Worm (Caenorhabditis elegans) whole organism, young adult: ENCODE data around the gene srh-217.

ENCODE experiments used
- B0019.2 ChIP-seq: fragments of 200-800 bp; sonication (Bioruptor generic); conservative IDR thresholded peaks from 2 replicates; pipeline ENCODE4 v1.3.6; 2022; ENCODE audit warnings: missing genetic modification reagents, missing genetic modification characterization, missing compliant biosample characterization
- B0035.1 ChIP-seq: sonication (generic microtip); optimal IDR thresholded peaks from 2 replicates; lab custom pipeline; 2016; ENCODE audit warnings: missing genetic modification characterization, mild to moderate bottlenecking, missing compliant biosample characterization, missing genotype, missing genetic modification reagents
- B0261.1 ChIP-seq: sonication (generic microtip); optimal IDR thresholded peaks from 2 replicates; lab custom pipeline; 2016; ENCODE audit warnings: mild to moderate bottlenecking, missing genetic modification characterization, moderate library complexity, missing compliant biosample characterization
- C06A6.2 ChIP-seq: fragments of 200-800 bp; sonication (Bioruptor generic); conservative IDR thresholded peaks from 2 replicates; pipeline ENCODE4 v1.3.6; 2022; ENCODE audit warnings: missing genetic modification characterization, missing compliant biosample characterization
- F22D6.2 ChIP-seq: sonication (generic microtip); optimal IDR thresholded peaks from 2 replicates; lab custom pipeline; 2016; ENCODE audit warnings: mild to moderate bottlenecking, missing genetic modification characterization, missing compliant biosample characterization
- F23B12.7 ChIP-seq: sonication (generic microtip); optimal IDR thresholded peaks from 2 replicates; lab custom pipeline; 2017; ENCODE audit warnings: missing genetic modification characterization, mild to moderate bottlenecking, missing compliant biosample characterization, antibody characterized with exemption, moderate library complexity; ENCODE audit not compliant: insufficient read depth
- F33H1.4 ChIP-seq: fragments of 200-800 bp; sonication (Bioruptor generic); IDR thresholded peaks from 2 replicates; pipeline ENCODE4 v1.3.6; 2022; ENCODE audit warnings: missing genetic modification reagents, missing genetic modification characterization, missing compliant biosample characterization
- F49E8.2 ChIP-seq: sonication (generic microtip); optimal IDR thresholded peaks from 3 replicates; lab custom pipeline; 2017; ENCODE audit warnings: missing genetic modification characterization, mild to moderate bottlenecking, missing compliant biosample characterization, antibody characterized with exemption, moderate library complexity; ENCODE audit not compliant: insufficient read depth
- F52B5.7 ChIP-seq: sonication (generic microtip); optimal IDR thresholded peaks from 2 replicates; lab custom pipeline; 2016; ENCODE audit warnings: mild to moderate bottlenecking, missing genetic modification characterization, missing compliant biosample characterization
- F55B11.4 ChIP-seq: sonication (generic microtip); optimal IDR thresholded peaks from 2 replicates; lab custom pipeline; 2016; ENCODE audit warnings: missing compliant biosample characterization, missing genetic modification characterization, borderline replicate concordance; ENCODE audit not compliant: insufficient read depth
- F57C9.4 ChIP-seq: sonication (generic microtip); optimal IDR thresholded peaks from 2 replicates; lab custom pipeline; 2017; ENCODE audit warnings: mild to moderate bottlenecking, missing genetic modification characterization, missing compliant biosample characterization
- K11D2.4 ChIP-seq: fragments of 200-800 bp; sonication (Bioruptor generic); IDR thresholded peaks from 2 replicates; pipeline ENCODE4 v1.3.6; 2022; ENCODE audit warnings: missing genetic modification reagents, missing genetic modification characterization, missing compliant biosample characterization
- K12H6.12 ChIP-seq: fragments of 200-800 bp; sonication (Bioruptor generic); optimal IDR thresholded peaks from 2 replicates; lab custom pipeline; 2018; ENCODE audit warnings: mild to moderate bottlenecking, missing genetic modification characterization, missing compliant biosample characterization
- T07F8.4 ChIP-seq: sonication (generic microtip); optimal IDR thresholded peaks from 2 replicates; lab custom pipeline; 2016; ENCODE audit warnings: mild to moderate bottlenecking, missing genetic modification characterization, moderate library complexity, missing compliant biosample characterization
- Y67H2A.10 ChIP-seq: fragments of 200-800 bp; sonication (Bioruptor generic); conservative IDR thresholded peaks from 2 replicates; pipeline ENCODE4 v1.3.6; 2022; ENCODE audit warnings: missing genetic modification reagents, missing genetic modification characterization, missing compliant biosample characterization
- Y95B8A.8 ChIP-seq: fragments of 200-800 bp; sonication (Bioruptor generic); IDR thresholded peaks from 2 replicates; pipeline ENCODE4 v1.3.6; 2022; ENCODE audit warnings: missing genetic modification reagents, missing genetic modification characterization, missing compliant biosample characterization
- ama-1 ChIP-seq, 3 experiments: fragments of 150-350 bp in 1 of 3; sonication (generic microtip) in 2 of 3; optimal IDR thresholded peaks; 2 replicates each; lab custom pipeline; 2014 to 2018; ENCODE audit warnings: missing biosample characterization in 2 of 3, missing genetic modification characterization in 2 of 3, missing genetic modification reagents in 2 of 3
- attf-3 ChIP-seq: fragments of 200-800 bp; sonication (Bioruptor generic); conservative IDR thresholded peaks from 2 replicates; pipeline ENCODE4 v1.3.6; 2022; ENCODE audit warnings: missing genetic modification reagents, missing genetic modification characterization, missing compliant biosample characterization
- bed-2 ChIP-seq: fragments of 200-800 bp; sonication (Bioruptor generic); IDR thresholded peaks from 2 replicates; pipeline ENCODE4 v1.3.6; 2022; ENCODE audit warnings: missing genetic modification reagents, missing genetic modification characterization, missing compliant biosample characterization
- ceh-27 ChIP-seq: fragments of 200-800 bp; sonication (Bioruptor generic); optimal IDR thresholded peaks from 2 replicates; lab custom pipeline; 2018; ENCODE audit warnings: mild to moderate bottlenecking, missing genetic modification characterization, moderate library complexity, missing compliant biosample characterization
- ceh-40 ChIP-seq: fragments of 200-800 bp; sonication (Bioruptor generic); IDR thresholded peaks from 2 replicates; pipeline ENCODE4 v1.3.6; 2022; ENCODE audit warnings: missing genetic modification characterization, missing compliant biosample characterization
- ceh-79 ChIP-seq: sonication (generic microtip); optimal IDR thresholded peaks from 2 replicates; lab custom pipeline; 2017; ENCODE audit warnings: mild to moderate bottlenecking, missing genetic modification characterization, missing compliant biosample characterization
- dpl-1 ChIP-seq: fragments of 150-350 bp; optimal IDR thresholded peaks from 2 replicates; lab custom pipeline; 2014; ENCODE audit warnings: missing biosample characterization, missing genetic modification reagents, missing genetic modification characterization
- egl-44 ChIP-seq: fragments of 200-800 bp; sonication (Bioruptor generic); IDR thresholded peaks from 2 replicates; pipeline ENCODE4 v1.3.6; 2022; ENCODE audit warnings: missing genetic modification reagents, missing genetic modification characterization, missing compliant biosample characterization
- fkh-3 ChIP-seq: sonication (generic microtip); optimal IDR thresholded peaks from 2 replicates; lab custom pipeline; 2016; ENCODE audit warnings: mild to moderate bottlenecking, missing genetic modification characterization, missing compliant biosample characterization
- hsf-1 ChIP-seq: fragments of 200-800 bp; sonication (Bioruptor generic); IDR thresholded peaks from 2 replicates; pipeline ENCODE4 v1.3.6; 2022; ENCODE audit warnings: missing genetic modification reagents, missing genetic modification characterization, missing compliant biosample characterization
- let-526 ChIP-seq: fragments of 200-800 bp; sonication (Bioruptor generic); IDR thresholded peaks from 2 replicates; pipeline ENCODE4 v1.3.6; 2022; ENCODE audit warnings: missing genetic modification reagents, missing genetic modification characterization, missing compliant biosample characterization
- lin-26 ChIP-seq: fragments of 200-800 bp; sonication (Bioruptor generic); IDR thresholded peaks from 2 replicates; pipeline ENCODE4 v1.3.6; 2022; ENCODE audit warnings: missing genetic modification reagents, missing genetic modification characterization, missing compliant biosample characterization
- lin-54 ChIP-seq: fragments of 200-800 bp; sonication (Bioruptor generic); optimal IDR thresholded peaks from 2 replicates; lab custom pipeline; 2018; ENCODE audit warnings: mild to moderate bottlenecking, missing genetic modification characterization, missing compliant biosample characterization
- lsl-1 ChIP-seq: fragments of 200-800 bp; sonication (Bioruptor generic); optimal IDR thresholded peaks from 2 replicates; lab custom pipeline; 2018; ENCODE audit warnings: mild to moderate bottlenecking, missing genetic modification characterization, moderate library complexity, missing compliant biosample characterization
- lsy-27 ChIP-seq: sonication (generic microtip); optimal IDR thresholded peaks from 2 replicates; lab custom pipeline; 2017; ENCODE audit warnings: missing genetic modification characterization, mild to moderate bottlenecking, missing compliant biosample characterization, antibody characterized with exemption, missing genotype, borderline replicate concordance; ENCODE audit not compliant: insufficient read depth
- madf-10 ChIP-seq: sonication (generic microtip); optimal IDR thresholded peaks from 2 replicates; lab custom pipeline; 2016; ENCODE audit warnings: mild to moderate bottlenecking, missing genetic modification characterization, missing compliant biosample characterization
- madf-3 ChIP-seq: fragments of 200-800 bp; sonication (Bioruptor generic); IDR thresholded peaks from 2 replicates; pipeline ENCODE4 v1.3.6; 2022; ENCODE audit warnings: missing genetic modification reagents, missing genetic modification characterization, missing compliant biosample characterization
- madf-6 ChIP-seq: fragments of 200-800 bp; sonication (Bioruptor generic); IDR thresholded peaks from 2 replicates; pipeline ENCODE4 v1.3.6; 2022; ENCODE audit warnings: missing genetic modification reagents, missing genetic modification characterization, missing compliant biosample characterization
- mcd-1 ChIP-seq: fragments of 200-800 bp; sonication (Bioruptor generic); IDR thresholded peaks from 2 replicates; pipeline ENCODE4 v1.3.6; 2022; ENCODE audit warnings: missing genetic modification reagents, missing genetic modification characterization, missing compliant biosample characterization
- mes-4 ChIP-seq: sonication (generic microtip); optimal IDR thresholded peaks from 2 replicates; lab custom pipeline; 2016; ENCODE audit warnings: missing genotype, missing genetic modification characterization, missing compliant biosample characterization
- mxl-1 ChIP-seq: sonication (generic microtip); optimal IDR thresholded peaks from 2 replicates; lab custom pipeline; 2016; ENCODE audit warnings: missing genetic modification characterization, missing compliant biosample characterization
- nfyb-1 ChIP-seq: fragments of 200-800 bp; sonication (Bioruptor generic); IDR thresholded peaks from 2 replicates; pipeline ENCODE4 v1.3.6; 2022; ENCODE audit warnings: missing genetic modification reagents, missing genetic modification characterization, missing compliant biosample characterization
- nhr-179 ChIP-seq: sonication (generic microtip); optimal IDR thresholded peaks from 2 replicates; lab custom pipeline; 2016; ENCODE audit warnings: mild to moderate bottlenecking, missing genetic modification characterization, missing compliant biosample characterization
- nhr-27 ChIP-seq: fragments of 200-800 bp; sonication (Bioruptor generic); optimal IDR thresholded peaks from 2 replicates; lab custom pipeline; 2018; ENCODE audit warnings: mild to moderate bottlenecking, missing genetic modification characterization, moderate library complexity, missing compliant biosample characterization
- nhr-90 ChIP-seq: sonication (generic microtip); optimal IDR thresholded peaks from 2 replicates; lab custom pipeline; 2016; ENCODE audit warnings: missing genotype, mild to moderate bottlenecking, missing genetic modification characterization, missing compliant biosample characterization
- snpc-4 ChIP-seq, 5 experiments: fragments of 150-350 bp in 1 of 5; sonication (generic microtip) in 4 of 5; optimal IDR thresholded peaks; 2 replicates each; lab custom pipeline; 2014 to 2018; ENCODE audit warnings: missing genetic modification characterization in 5 of 5, missing biosample characterization in 3 of 5, antibody characterized with exemption in 2 of 5, mild to moderate bottlenecking in 2 of 5, missing compliant biosample characterization in 2 of 5, missing genotype in 2 of 5, moderate library complexity in 2 of 5, missing genetic modification reagents in 1 of 5
- somi-1 ChIP-seq: fragments of 200-800 bp; sonication (Bioruptor generic); optimal IDR thresholded peaks from 2 replicates; lab custom pipeline; 2018; ENCODE audit warnings: mild to moderate bottlenecking, missing genetic modification characterization, missing compliant biosample characterization
- unc-130 ChIP-seq: sonication (generic microtip); optimal IDR thresholded peaks from 2 replicates; lab custom pipeline; 2016; ENCODE audit warnings: missing genetic modification reagents, missing genetic modification characterization, missing compliant biosample characterization
- zfh-2 ChIP-seq: fragments of 200-800 bp; sonication (Bioruptor generic); conservative IDR thresholded peaks from 2 replicates; pipeline ENCODE4 v1.3.6; 2022; ENCODE audit warnings: missing genetic modification reagents, missing genetic modification characterization, missing compliant biosample characterization
- ztf-22 ChIP-seq: fragments of 200-800 bp; sonication (Bioruptor generic); optimal IDR thresholded peaks from 2 replicates; lab custom pipeline; 2018; ENCODE audit warnings: mild to moderate bottlenecking, missing genetic modification characterization, moderate library complexity, missing compliant biosample characterization
- ztf-25 ChIP-seq: fragments of 200-800 bp; sonication (Bioruptor generic); IDR thresholded peaks from 2 replicates; pipeline ENCODE4 v1.3.6; 2022; ENCODE audit warnings: missing genetic modification reagents, missing genetic modification characterization, missing compliant biosample characterization
- ztf-28 ChIP-seq: fragments of 200-800 bp; sonication (Bioruptor generic); IDR thresholded peaks from 2 replicates; pipeline ENCODE4 v1.3.6; 2022; ENCODE audit warnings: missing genetic modification reagents, missing genetic modification characterization, missing compliant biosample characterization

Gene srh-217

ce11 chrV:20234439-20234838 is 39.1 kb upstream of the srh-217 start (continued):
- TF ChIP-seq somi-1 (GFP tag; lab: Kevin White, UChicago) (no peak), egl-44 (no peak), B0261.1 (tag; lab: Kevin White, UChicago) (peak; percentile 27), Y67H2A.10 (no peak), lsl-1 (no peak), F22D6.2 (tag; lab: Kevin White, UChicago) (no peak), snpc-4 (GFP tag; optimal IDR thresholded peaks at IDR 0.05; lab: Kevin White, UChicago) (no peak), snpc-4 (tag; optimal IDR thresholded peaks at IDR 0.05; lab: Kevin White, UChicago) (no peak), ceh-79 (tag; lab: Kevin White, UChicago) (no peak), fkh-3 (tag; lab: Kevin White, UChicago) (no peak), ceh-27 (no peak), hsf-1 (GFP tag; lab: Robert Waterston, UW) (no peak), bed-2 (GFP tag; lab: Robert Waterston, UW) (no peak), ztf-22 (GFP tag; lab: Kevin White, UChicago) (no peak), nhr-179 (tag; lab: Kevin White, UChicago) (no peak), unc-130 (GFP tag; lab: Kevin White, UChicago) (no peak), lin-54 (GFP tag; lab: Kevin White, UChicago) (no peak), let-526 (no peak), nhr-27 (tag; lab: Kevin White, UChicago) (no peak), ama-1 (optimal IDR thresholded peaks at IDR 0.05; lab: Kevin White, UChicago) (no peak), ama-1 (GFP tag; optimal IDR thresholded peaks at IDR 0.05; lab: Kevin White, UChicago) (no peak), nhr-90 (no peak), F55B11.4 (tag; lab: Kevin White, UChicago) (no peak), B0019.2 (GFP tag; lab: Robert Waterston, UW) (no peak), ztf-25 (GFP tag; lab: Robert Waterston, UW) (0 out of 2 replicates have a peak, but pooled peaks have one; percentile 5), mcd-1 (GFP tag; lab: Robert Waterston, UW) (no peak), C06A6.2 (GFP tag; lab: Robert Waterston, UW) (no peak), F23B12.7 (tag; lab: Kevin White, UChicago) (no peak), madf-10 (no peak), ztf-28 (GFP tag; lab: Robert Waterston, UW) (no peak), nfyb-1 (peak; percentile 50), madf-6 (peak; percentile 34; the same call in 1 of the 2 replicates), F52B5.7 (tag; lab: Kevin White, UChicago) (peak; percentile 4), dpl-1 (GFP tag; lab: Kevin White, UChicago) (no peak), K11D2.4 (no peak), F33H1.4 (GFP tag; lab: Robert Waterston, UW) (no peak), Y95B8A.8 (GFP tag; lab: Robert Waterston, UW) (no peak), F57C9.4 (tag; lab: Kevin White, UChicago) (no peak), zfh-2 (GFP tag; lab: Robert Waterston, UW) (no peak), lsy-27 (tag; lab: Kevin White, UChicago) (no peak), T07F8.4 (no peak), K12H6.12 (tag; lab: Kevin White, UChicago) (no peak), mes-4 (tag; lab: Kevin White, UChicago) (no peak), B0035.1 (no peak), attf-3 (GFP tag; lab: Robert Waterston, UW) (no peak), mxl-1 (no peak), F49E8.2 (no peak), lin-26 (peak; percentile 42; the same call in 1 of the 2 replicates), ceh-40 (GFP tag; lab: Robert Waterston, UW) (no peak), madf-3 (no peak)
